Fruit fly (Drosophila melanogaster) whole organism, pupa: ENCODE data around the gene CG11790.

Experiments used
- CG10348 ChIP-seq: fragments of 200-800 bp; sonication (Bioruptor generic); IDR thresholded peaks from 2 replicates; pipeline ENCODE4 v1.3.6; 2022; ENCODE audit warnings: missing biosample characterization, missing genetic modification characterization
- CG12605 ChIP-seq: fragments of 200-800 bp; sonication (Bioruptor generic); IDR thresholded peaks from 2 replicates; pipeline ENCODE4 v1.3.6; 2022; ENCODE audit warnings: missing biosample characterization, missing genetic modification characterization
- CG13204 ChIP-seq: fragments of 200-800 bp; sonication (Bioruptor generic); optimal IDR thresholded peaks from 2 replicates; lab custom pipeline; 2018; ENCODE audit warnings: missing biosample characterization, mild to moderate bottlenecking, missing genetic modification characterization, moderate library complexity
- CG14655 ChIP-seq: fragments of 200-800 bp; sonication (Bioruptor generic); optimal IDR thresholded peaks from 3 replicates; lab custom pipeline; 2017; ENCODE audit warnings: mild to moderate bottlenecking, missing biosample characterization, missing genetic modification reagents, missing genetic modification characterization
- CG15710 ChIP-seq: fragments of 200-800 bp; sonication (Bioruptor generic); optimal IDR thresholded peaks from 2 replicates; lab custom pipeline; 2018; ENCODE audit warnings: missing biosample characterization, mild to moderate bottlenecking, missing genetic modification characterization, moderate library complexity
- CG17806 ChIP-seq: fragments of 200-800 bp; sonication (Bioruptor generic); optimal IDR thresholded peaks from 2 replicates; lab custom pipeline; 2018; ENCODE audit warnings: missing biosample characterization, mild to moderate bottlenecking, missing genetic modification characterization, moderate library complexity
- CG32121 ChIP-seq: fragments of 200-800 bp; sonication (Bioruptor generic); IDR thresholded peaks from 2 replicates; pipeline ENCODE4 v1.3.6; 2022; ENCODE audit warnings: missing biosample characterization, missing genetic modification characterization
- CG34367 ChIP-seq: fragments of 200-800 bp; sonication (Bioruptor generic); optimal IDR thresholded peaks from 2 replicates; lab custom pipeline; 2018; ENCODE audit warnings: missing biosample characterization, mild to moderate bottlenecking, missing genetic modification characterization
- CG4496 ChIP-seq: fragments of 200-800 bp; sonication (Bioruptor generic); IDR thresholded peaks from 3 replicates; pipeline ENCODE4 v1.3.6; 2022; ENCODE audit warnings: missing biosample characterization, missing genetic modification characterization
- CG8159 ChIP-seq: fragments of 200-800 bp; sonication (Bioruptor generic); optimal IDR thresholded peaks from 3 replicates; lab custom pipeline; 2018; ENCODE audit warnings: missing biosample characterization, mild to moderate bottlenecking, missing genetic modification characterization, moderate library complexity
- CG8301 ChIP-seq: fragments of 200-800 bp; sonication (Bioruptor generic); optimal IDR thresholded peaks from 2 replicates; lab custom pipeline; 2018; ENCODE audit warnings: missing biosample characterization, mild to moderate bottlenecking, missing genetic modification characterization
- CG9948 ChIP-seq: fragments of 200-800 bp; sonication (Bioruptor generic); optimal IDR thresholded peaks from 2 replicates; lab custom pipeline; 2018; ENCODE audit warnings: missing biosample characterization, mild to moderate bottlenecking, missing genetic modification characterization, moderate library complexity
- D1 ChIP-seq: fragments of 200-800 bp; sonication (Bioruptor generic); optimal IDR thresholded peaks from 2 replicates; lab custom pipeline; 2018; ENCODE audit warnings: missing biosample characterization, mild to moderate bottlenecking, missing genetic modification characterization, moderate library complexity
- EcR ChIP-seq: fragments of 200-800 bp; sonication (Bioruptor generic); optimal IDR thresholded peaks from 3 replicates; lab custom pipeline; 2019; ENCODE audit warnings: missing biosample characterization, missing genetic modification characterization, mild to moderate bottlenecking, moderate library complexity, missing genetic modification reagents
- Ets98B ChIP-seq: fragments of 200-800 bp; sonication (Bioruptor generic); IDR thresholded peaks from 2 replicates; pipeline ENCODE4 v1.3.6; 2022; ENCODE audit warnings: missing biosample characterization, missing genetic modification characterization
- Pif1A ChIP-seq: fragments of 200-800 bp; sonication (Bioruptor generic); optimal IDR thresholded peaks from 3 replicates; lab custom pipeline; 2016; ENCODE audit warnings: missing biosample characterization, missing genetic modification characterization
- Pif1B ChIP-seq: fragments of 200-800 bp; sonication (Bioruptor generic); optimal IDR thresholded peaks from 3 replicates; lab custom pipeline; 2016; ENCODE audit warnings: missing biosample characterization, missing genetic modification characterization
- Snoo ChIP-seq: fragments of 200-800 bp; sonication (Bioruptor generic); optimal IDR thresholded peaks from 3 replicates; lab custom pipeline; 2017; ENCODE audit warnings: missing biosample characterization, mild to moderate bottlenecking, missing genetic modification characterization, inconsistent platforms
- fd96Ca ChIP-seq: fragments of 200-800 bp; sonication (Bioruptor generic); IDR thresholded peaks from 3 replicates; pipeline ENCODE4 v1.3.6; 2022; ENCODE audit warnings: missing biosample characterization, missing genetic modification characterization
- rn ChIP-seq: fragments of 200-800 bp; sonication (Bioruptor generic); IDR thresholded peaks from 2 replicates; pipeline ENCODE4 v1.3.6; 2022; ENCODE audit warnings: missing biosample characterization, missing genetic modification characterization

The CG11790 gene

dm6 chr3R:25054451-25055188 lies 7.1 kb downstream of the CG11790 start, which contains the start of gene CG31109:
CG31109 (minus strand) TSS chr3R:25054653.
- TF ChIP-seq Snoo (no peak), CG14655 (GFP tag; lab: Kevin White, UChicago) (no peak), Ets98B (GFP tag; lab: Robert Waterston, UW) (peak; percentile 36; the same call in 1 of the 2 replicates)
- TF ChIP-seq, all 21 proteins: peak for 1

- TF ChIP-seq CG34367 (tag; lab: Kevin White, UChicago) (no peak), CG8159 (tag; lab: Kevin White, UChicago) (no peak), Pif1A (GFP tag; lab: Kevin White, UChicago) (no peak), D1 (no peak), CG4496 (GFP tag; lab: Robert Waterston, UW) (no peak), EcR (no peak)
Observed at dm6 chr3R:25056016-25056415, 8.5 kb downstream of the CG11790 start, which contains the start of the genes CG31111 and stac. CG31111 (minus strand) TSS chr3R:25056177. stac (plus strand) TSS chr3R:25056286.

DNA sequence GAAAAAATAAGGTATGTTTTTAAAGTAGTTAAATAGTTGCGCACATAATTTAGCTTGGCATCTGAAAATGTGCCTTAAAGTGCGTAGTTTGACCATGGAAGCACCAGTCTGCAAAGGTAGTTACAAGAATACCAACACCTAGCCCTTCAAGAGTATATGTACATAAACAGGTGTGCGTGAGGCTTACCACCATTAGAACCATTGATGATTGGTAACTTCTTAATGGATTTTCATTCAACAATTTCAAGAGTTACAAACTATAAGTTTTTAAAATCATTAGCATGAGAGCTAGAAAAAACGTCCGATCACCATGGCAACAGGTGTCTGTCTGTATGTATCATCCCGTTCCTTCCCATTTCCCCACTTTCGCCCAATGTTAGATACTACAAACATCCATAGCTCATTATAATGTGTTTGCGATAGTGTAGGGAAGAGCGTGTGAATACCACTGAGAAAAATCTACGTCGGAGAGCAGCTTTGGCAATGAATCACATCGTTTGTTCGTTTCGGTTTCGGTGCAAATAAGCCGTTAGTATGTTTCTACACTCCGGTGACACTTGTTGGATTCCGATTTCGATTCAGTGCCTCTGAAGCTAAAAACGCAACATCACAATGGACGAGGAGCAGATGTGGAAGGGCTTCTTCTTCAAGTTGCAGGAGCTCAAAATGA lies 9.1 kb downstream of the CG11790 start:
- TF ChIP-seq EcR: no peak
- no peak for TF ChIP-seq CG8301 (tag; lab: Kevin White, UChicago)
- TF ChIP-seq Pif1A (GFP tag; lab: Kevin White, UChicago): no peak
- TF ChIP-seq Ets98B (GFP tag; lab: Robert Waterston, UW): no peak
- no peak for TF ChIP-seq CG12605 (GFP tag; lab: Robert Waterston, UW)
- TF ChIP-seq Pif1B: no peak
- no peak for TF ChIP-seq CG15710
- no peak for TF ChIP-seq rn (GFP tag; lab: Robert Waterston, UW)
- no peak for TF ChIP-seq D1
- no peak for TF ChIP-seq CG4496 (GFP tag; lab: Robert Waterston, UW)
- TF ChIP-seq Snoo: no peak

DNA sequence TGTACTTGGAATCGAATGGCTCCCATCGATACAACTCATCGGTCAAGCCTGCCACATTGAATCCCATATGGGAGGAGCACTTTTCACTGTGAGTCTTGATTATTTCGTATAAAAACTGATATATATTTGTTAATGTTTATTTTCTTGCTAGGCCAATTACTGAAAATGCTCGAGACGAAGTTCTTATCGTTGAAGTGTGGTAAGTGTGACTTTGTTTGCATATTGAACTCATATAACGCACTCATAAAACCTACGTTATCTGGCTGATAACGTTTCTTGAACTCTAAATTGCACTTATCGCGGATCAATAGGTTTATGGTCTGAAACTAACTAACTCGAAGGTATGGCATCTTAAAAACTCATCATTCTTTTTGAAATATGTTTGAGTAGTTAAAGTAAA lies 13.0 kb downstream of the CG11790 start:
- TF ChIP-seq CG12605 (GFP tag; lab: Robert Waterston, UW): no peak
- TF ChIP-seq CG10348 (GFP tag; lab: Robert Waterston, UW): no peak
- TF ChIP-seq Snoo: no peak
- TF ChIP-seq Pif1B: no peak
- no peak for TF ChIP-seq rn (GFP tag; lab: Robert Waterston, UW)
- no peak for TF ChIP-seq CG17806 (tag; lab: Kevin White, UChicago)
- no peak for TF ChIP-seq CG34367 (tag; lab: Kevin White, UChicago)
- no peak for TF ChIP-seq EcR
- TF ChIP-seq CG15710: no peak
- no peak for TF ChIP-seq CG8301 (tag; lab: Kevin White, UChicago)
- TF ChIP-seq CG8159 (tag; lab: Kevin White, UChicago): no peak

dm6 chr3R:25064907-25065841 lies 17.7 kb downstream of the CG11790 start, which contains the start of the genes veli and PQBP1:
veli (minus strand) TSS chr3R:25065591.
PQBP1 (plus strand) TSS chr3R:25065791.
- TF ChIP-seq CG34367 (tag; lab: Kevin White, UChicago) (no peak), CG4496 (GFP tag; lab: Robert Waterston, UW) (no peak), CG17806 (tag; lab: Kevin White, UChicago) (no peak), CG12605 (GFP tag; lab: Robert Waterston, UW) (no peak), rn (GFP tag; lab: Robert Waterston, UW) (no peak), D1 (no peak), CG15710 (no peak), CG10348 (GFP tag; lab: Robert Waterston, UW) (no peak), EcR (no peak), fd96Ca (GFP tag; lab: Robert Waterston, UW) (no peak), Ets98B (GFP tag; lab: Robert Waterston, UW) (no peak), Pif1B (no peak), CG14655 (GFP tag; lab: Kevin White, UChicago) (no peak)

dm6 chr3R:25066856-25067255 lies 19.4 kb downstream of the CG11790 start:
- no peak for TF ChIP-seq CG8159 (tag; lab: Kevin White, UChicago)
- no peak for TF ChIP-seq Pif1A (GFP tag; lab: Kevin White, UChicago)
- no peak for TF ChIP-seq CG13204 (GFP tag; lab: Kevin White, UChicago)
- TF ChIP-seq Ets98B (GFP tag; lab: Robert Waterston, UW): no peak
- no peak for TF ChIP-seq CG32121 (GFP tag; lab: Robert Waterston, UW)
- no peak for TF ChIP-seq CG17806 (tag; lab: Kevin White, UChicago)
- no peak for TF ChIP-seq CG34367 (tag; lab: Kevin White, UChicago)
- no peak for TF ChIP-seq Pif1B
- TF ChIP-seq EcR: no peak
- no peak for TF ChIP-seq CG4496 (GFP tag; lab: Robert Waterston, UW)
- TF ChIP-seq CG8301 (tag; lab: Kevin White, UChicago): no peak
- TF ChIP-seq CG9948: no peak
